Fruit fly (Drosophila melanogaster) whole organism, embryonic: ENCODE measurements around the gene dib.
A peak's percentile ranks its signal among the peaks of the same experiment; 100 is the strongest.

Experiments
- Adf1 ChIP-seq: fragments of 200-800 bp; sonication (Bioruptor generic); IDR thresholded peaks from 2 replicates; pipeline ENCODE4 v1.3.6; 2022; ENCODE audit warnings: missing biosample characterization, missing genetic modification characterization
- BEAF-32 ChIP-seq: fragments of 200-800 bp; sonication (Bioruptor generic); optimal IDR thresholded peaks from 3 replicates; lab custom pipeline; 2017; ENCODE audit warnings: missing biosample characterization, missing genetic modification characterization, mild to moderate bottlenecking, moderate library complexity, missing genetic modification reagents
- Bdp1 ChIP-seq: fragments of 200-800 bp; sonication (Bioruptor generic); optimal IDR thresholded peaks from 3 replicates; lab custom pipeline; 2016; ENCODE audit warnings: missing biosample characterization, missing genetic modification characterization
- CG11695 ChIP-seq: fragments of 200-800 bp; sonication (Bioruptor generic); IDR thresholded peaks from 3 replicates; pipeline ENCODE4 v1.3.6; 2022; ENCODE audit warnings: missing biosample characterization, missing genetic modification characterization
- CG11696 ChIP-seq: fragments of 200-800 bp; sonication (Bioruptor generic); IDR thresholded peaks from 2 replicates; pipeline ENCODE4 v1.3.6; 2022; ENCODE audit warnings: missing biosample characterization, missing genetic modification characterization
- CG14860 ChIP-seq: fragments of 200-800 bp; sonication (Bioruptor generic); IDR thresholded peaks from 3 replicates; pipeline ENCODE4 v1.3.6; 2022; ENCODE audit warnings: missing biosample characterization, missing genetic modification characterization; ENCODE audit not compliant: partially characterized antibody
- CG17186 ChIP-seq: fragments of 200-800 bp; sonication (Bioruptor generic); optimal IDR thresholded peaks from 3 replicates; lab custom pipeline; 2017; ENCODE audit warnings: missing biosample characterization, missing genetic modification reagents, missing genetic modification characterization
- CG1792 ChIP-seq: fragments of 200-800 bp; sonication (Bioruptor generic); optimal IDR thresholded peaks from 2 replicates; lab custom pipeline; 2016; ENCODE audit warnings: missing biosample characterization, missing genetic modification characterization
- CG18599 ChIP-seq: fragments of 200-800 bp; sonication (Bioruptor generic); optimal IDR thresholded peaks from 3 replicates; lab custom pipeline; 2017; ENCODE audit warnings: missing biosample characterization, missing genetic modification characterization, mild to moderate bottlenecking, moderate library complexity, missing genetic modification reagents
- CG18619 ChIP-seq: fragments of 200-800 bp; sonication (Bioruptor generic); optimal IDR thresholded peaks from 3 replicates; lab custom pipeline; 2017; ENCODE audit warnings: missing biosample characterization, mild to moderate bottlenecking, missing genetic modification characterization
- CG4282 ChIP-seq: fragments of 200-800 bp; sonication (Bioruptor generic); optimal IDR thresholded peaks from 2 replicates; lab custom pipeline; 2016; ENCODE audit warnings: missing biosample characterization, missing genetic modification characterization
- CG4707 ChIP-seq: fragments of 200-800 bp; sonication (Bioruptor generic); optimal IDR thresholded peaks from 2 replicates; lab custom pipeline; 2018; ENCODE audit warnings: missing biosample characterization, mild to moderate bottlenecking, missing genetic modification characterization, moderate library complexity
- CG5180 ChIP-seq: fragments of 200-800 bp; sonication (Bioruptor generic); optimal IDR thresholded peaks from 3 replicates; lab custom pipeline; 2017; ENCODE audit warnings: missing biosample characterization, missing genetic modification characterization, mild to moderate bottlenecking, moderate library complexity, missing genetic modification reagents
- CG6683 ChIP-seq: fragments of 200-800 bp; sonication (Bioruptor generic); optimal IDR thresholded peaks from 2 replicates; lab custom pipeline; 2017; ENCODE audit warnings: missing biosample characterization, mild to moderate bottlenecking, missing genetic modification characterization, missing genetic modification reagents
- CG7556 ChIP-seq: fragments of 200-800 bp; sonication (Bioruptor generic); optimal IDR thresholded peaks from 2 replicates; lab custom pipeline; 2017; ENCODE audit warnings: missing biosample characterization, mild to moderate bottlenecking, missing genetic modification characterization
- CG8089 ChIP-seq: fragments of 200-800 bp; sonication (Bioruptor generic); optimal IDR thresholded peaks from 3 replicates; lab custom pipeline; 2016; ENCODE audit warnings: missing biosample characterization, missing genetic modification characterization
- CG8924 ChIP-seq: fragments of 200-800 bp; optimal IDR thresholded peaks from 3 replicates; lab custom pipeline; 2019; ENCODE audit warnings: missing biosample characterization, mild to moderate bottlenecking, missing genetic modification characterization, moderate library complexity
- CG9215 ChIP-seq: fragments of 200-800 bp; sonication (Bioruptor generic); IDR thresholded peaks from 2 replicates; pipeline ENCODE4 v1.3.6; 2022; ENCODE audit warnings: missing biosample characterization, missing genetic modification characterization
- D19A ChIP-seq: fragments of 200-800 bp; optimal IDR thresholded peaks from 3 replicates; lab custom pipeline; 2019; ENCODE audit warnings: missing biosample characterization, mild to moderate bottlenecking, missing genetic modification characterization, moderate library complexity
- Dbx ChIP-seq: fragments of 200-800 bp; sonication (Bioruptor generic); IDR thresholded peaks from 3 replicates; pipeline ENCODE4 v1.3.6; 2022; ENCODE audit warnings: missing biosample characterization, missing genetic modification characterization
- Dek ChIP-seq: fragments of 200-800 bp; sonication (Bioruptor generic); optimal IDR thresholded peaks from 3 replicates; lab custom pipeline; 2019; ENCODE audit warnings: missing biosample characterization, mild to moderate bottlenecking, missing genetic modification characterization, moderate library complexity
- Dll ChIP-seq: fragments of 200-800 bp; sonication (Bioruptor generic); IDR thresholded peaks from 4 replicates; pipeline ENCODE4 v1.3.6; 2022; ENCODE audit warnings: missing biosample characterization, missing genetic modification characterization; ENCODE audit not compliant: partially characterized antibody
- Gug ChIP-seq: fragments of 200-800 bp; sonication (Bioruptor generic); IDR thresholded peaks from 4 replicates; pipeline ENCODE4 v1.3.6; 2022; ENCODE audit warnings: missing biosample characterization, missing genetic modification characterization
- HLH3B ChIP-seq: fragments of 200-800 bp; sonication (Bioruptor generic); IDR thresholded peaks from 2 replicates; pipeline ENCODE4 v1.3.6; 2022; ENCODE audit warnings: missing biosample characterization, missing genetic modification characterization
- HLHmδ ChIP-seq: fragments of 200-800 bp; sonication (Bioruptor generic); optimal IDR thresholded peaks from 2 replicates; lab custom pipeline; 2018; ENCODE audit warnings: missing biosample characterization, mild to moderate bottlenecking, missing genetic modification characterization, moderate library complexity
- NC2β ChIP-seq: fragments of 200-800 bp; sonication (Bioruptor generic); optimal IDR thresholded peaks from 2 replicates; lab custom pipeline; 2016; ENCODE audit warnings: missing biosample characterization, missing genetic modification characterization
- NK7.1 ChIP-seq: fragments of 200-800 bp; sonication (Bioruptor generic); optimal IDR thresholded peaks from 3 replicates; lab custom pipeline; 2016; ENCODE audit warnings: missing biosample characterization, missing genetic modification characterization
- Nf-YC ChIP-seq: fragments of 200-800 bp; optimal IDR thresholded peaks from 3 replicates; lab custom pipeline; 2019; ENCODE audit warnings: missing biosample characterization, mild to moderate bottlenecking, missing genetic modification characterization, moderate library complexity
- NfI ChIP-seq: fragments of 200-800 bp; sonication (Bioruptor generic); optimal IDR thresholded peaks from 3 replicates; lab custom pipeline; 2018; ENCODE audit warnings: missing biosample characterization, mild to moderate bottlenecking, missing genetic modification characterization, moderate library complexity
- Ptx1 ChIP-seq: fragments of 200-800 bp; sonication (Bioruptor generic); IDR thresholded peaks from 2 replicates; pipeline ENCODE4 v1.3.6; 2022; ENCODE audit warnings: missing biosample characterization, missing genetic modification characterization
- Side ChIP-seq: fragments of 200-800 bp; sonication (Bioruptor generic); optimal IDR thresholded peaks from 2 replicates; lab custom pipeline; 2016; ENCODE audit warnings: missing biosample characterization, missing genetic modification characterization
- TFAM ChIP-seq: fragments of 200-800 bp; sonication (Bioruptor generic); optimal IDR thresholded peaks from 2 replicates; lab custom pipeline; 2017; ENCODE audit warnings: missing biosample characterization, missing genetic modification characterization, inconsistent platforms
- aop ChIP-seq: fragments of 200-800 bp; sonication (Bioruptor generic); IDR thresholded peaks from 2 replicates; pipeline ENCODE4 v1.3.6; 2022; ENCODE audit warnings: missing biosample characterization, missing genetic modification characterization
- bsh ChIP-seq, 2 experiments: fragments of 200-800 bp; sonication (Bioruptor generic); optimal IDR thresholded peaks; 2 replicates each; lab custom pipeline; 2017 to 2018; ENCODE audit warnings: mild to moderate bottlenecking in 2 of 2, missing biosample characterization in 2 of 2, missing genetic modification characterization in 2 of 2, moderate library complexity in 1 of 2
- chn ChIP-seq: fragments of 200-800 bp; sonication (Bioruptor generic); optimal IDR thresholded peaks from 2 replicates; lab custom pipeline; 2016; ENCODE audit warnings: missing biosample characterization, missing genetic modification characterization
- danr ChIP-seq: fragments of 200-800 bp; sonication (Bioruptor generic); IDR thresholded peaks from 2 replicates; pipeline ENCODE4 v1.3.6; 2022; ENCODE audit warnings: missing biosample characterization, missing genetic modification characterization
- dm ChIP-seq: fragments of 200-800 bp; sonication (Bioruptor generic); optimal IDR thresholded peaks from 3 replicates; lab custom pipeline; 2016; ENCODE audit warnings: missing biosample characterization, missing genetic modification characterization
- eve ChIP-seq, 2 experiments: fragments of >200 bp; optimal IDR thresholded peaks; 2 replicates each; lab custom pipeline; 2017; ENCODE audit warnings: missing biosample characterization in 2 of 2, missing genetic modification characterization in 2 of 2
- ewg ChIP-seq: fragments of 200-800 bp; sonication (Bioruptor generic); optimal IDR thresholded peaks from 3 replicates; lab custom pipeline; 2017; ENCODE audit warnings: mild to moderate bottlenecking, missing biosample characterization, missing genetic modification reagents, missing genetic modification characterization
- fd64A ChIP-seq: fragments of 200-800 bp; sonication (Bioruptor generic); optimal IDR thresholded peaks from 3 replicates; lab custom pipeline; 2018; ENCODE audit warnings: missing biosample characterization, mild to moderate bottlenecking, missing genetic modification characterization
- fru ChIP-seq: fragments of >200 bp; optimal IDR thresholded peaks from 2 replicates; lab custom pipeline; 2017
- fu2 ChIP-seq: fragments of 200-800 bp; sonication (Bioruptor generic); optimal IDR thresholded peaks from 2 replicates; lab custom pipeline; 2016; ENCODE audit warnings: missing biosample characterization, missing genetic modification characterization
- otp ChIP-seq: fragments of 200-800 bp; sonication (Bioruptor generic); IDR thresholded peaks from 3 replicates; pipeline ENCODE4, ENCODE4 v1.3.6; 2022; ENCODE audit warnings: missing biosample characterization, missing genetic modification characterization
- pfk ChIP-seq: fragments of 200-800 bp; sonication (Bioruptor generic); optimal IDR thresholded peaks from 2 replicates; lab custom pipeline; 2018; ENCODE audit warnings: missing biosample characterization, mild to moderate bottlenecking, missing genetic modification characterization, moderate library complexity
- sc ChIP-seq, 3 experiments: fragments of >200 bp in 2 of 3; fragments of 200-800 bp in 1 of 3; sonication (Bioruptor generic) in 1 of 3; optimal IDR thresholded peaks; 2 replicates in 2 of 3; 3 replicates in 1 of 3; lab custom pipeline; 2017; ENCODE audit warnings: mild to moderate bottlenecking in 1 of 3, missing biosample characterization in 1 of 3, missing genetic modification characterization in 1 of 3, missing genetic modification reagents in 1 of 3
- scrt ChIP-seq: fragments of 200-800 bp; sonication (Bioruptor generic); optimal IDR thresholded peaks from 2 replicates; lab custom pipeline; 2018; ENCODE audit warnings: missing biosample characterization, mild to moderate bottlenecking, missing genetic modification characterization, moderate library complexity
- sd ChIP-seq: fragments of 200-800 bp; sonication (Bioruptor generic); optimal IDR thresholded peaks from 3 replicates; lab custom pipeline; 2018; ENCODE audit warnings: missing biosample characterization, mild to moderate bottlenecking, missing genetic modification characterization, moderate library complexity
- sens-2 ChIP-seq: fragments of 200-800 bp; sonication (Bioruptor generic); IDR thresholded peaks from 2 replicates; pipeline ENCODE4 v1.3.6; 2022; ENCODE audit warnings: missing biosample characterization, missing genetic modification characterization
- shn ChIP-seq: fragments of 200-800 bp; sonication (Bioruptor generic); optimal IDR thresholded peaks from 3 replicates; lab custom pipeline; 2016; ENCODE audit warnings: missing biosample characterization, missing genetic modification characterization
- so ChIP-seq: fragments of 200-800 bp; sonication (Bioruptor generic); IDR thresholded peaks from 3 replicates; pipeline ENCODE4 v1.3.6; 2022; ENCODE audit warnings: missing biosample characterization, missing genetic modification characterization

Gene dib

dm6 chr3L:4040247-4040925 is 21.7 kb upstream of the dib start, which contains the start of the genes CG11593 and Rcd5 (continued):
- no peak for TF ChIP-seq fru (lab: Kevin White, UChicago)
- no peak for TF ChIP-seq NK7.1 (GFP tag; lab: Kevin White, UChicago)
- no peak for TF ChIP-seq CG14860
- TF ChIP-seq aop (GFP tag; lab: Robert Waterston, UW) = no peak
- peak; percentile 83 for TF ChIP-seq danr (GFP tag; lab: Robert Waterston, UW)
- peak; percentile 53 for TF ChIP-seq CG18599
- peak; percentile 38 for TF ChIP-seq dm (GFP tag; lab: Kevin White, UChicago)
- peak; percentile 86 for TF ChIP-seq CG9215 (GFP tag; lab: Robert Waterston, UW)
- TF ChIP-seq CG18619 = peak; percentile 64
- TF ChIP-seq scrt = no peak
- TF ChIP-seq sc (optimal IDR thresholded peaks at IDR 0.05; lab: Kevin White, UChicago) = no peak
- TF ChIP-seq sc (GFP tag; optimal IDR thresholded peaks at IDR 0.05; lab: Kevin White, UChicago) = peak; percentile 31
- no peak for TF ChIP-seq fu2 (GFP tag; lab: Kevin White, UChicago)
- no peak for TF ChIP-seq so (GFP tag; lab: Robert Waterston, UW)
- TF ChIP-seq sens-2 (GFP tag; lab: Robert Waterston, UW) = no peak
- peak; percentile 85 for TF ChIP-seq Gug (GFP tag; lab: Robert Waterston, UW)
- TF ChIP-seq pfk (GFP tag; lab: Kevin White, UChicago) = no peak
- TF ChIP-seq chn (GFP tag; lab: Kevin White, UChicago) = peak; percentile 29
- TF ChIP-seq CG5180 (GFP tag; lab: Kevin White, UChicago) = no peak
- TF ChIP-seq bsh (GFP tag; optimal IDR thresholded peaks at IDR 0.05; lab: Kevin White, UChicago) = no peak
- TF ChIP-seq D19A = no peak
- TF ChIP-seq NC2β (GFP tag; lab: Kevin White, UChicago) = no peak
- TF ChIP-seq CG6683 (GFP tag; lab: Kevin White, UChicago) = no peak
- no peak for TF ChIP-seq CG4707 (GFP tag; lab: Kevin White, UChicago)
- TF ChIP-seq Bdp1 = no peak
- no peak for TF ChIP-seq HLHmδ (GFP tag; lab: Kevin White, UChicago)
- no peak for TF ChIP-seq CG1792
- TF ChIP-seq CG11696 (GFP tag; lab: Robert Waterston, UW) = no peak
- peak; percentile 76 for TF ChIP-seq HLH3B (GFP tag; lab: Robert Waterston, UW)
- no peak for TF ChIP-seq CG8089 (GFP tag; lab: Kevin White, UChicago)
- TF ChIP-seq Dbx (GFP tag; lab: Robert Waterston, UW) = peak; percentile 85
- no peak for TF ChIP-seq Dek (tag; lab: Kevin White, UChicago)
- TF ChIP-seq Side = no peak
- TF ChIP-seq eve (GFP tag; optimal IDR thresholded peaks at IDR 0.05; lab: Kevin White, UChicago) = no peak
- peak; percentile 91 for TF ChIP-seq Ptx1 (GFP tag; lab: Robert Waterston, UW)
- TF ChIP-seq CG11695 (GFP tag; lab: Robert Waterston, UW) = no peak; the same call in 2 of the 3 replicates
- no peak for TF ChIP-seq fd64A (GFP tag; lab: Kevin White, UChicago)
- no peak for TF ChIP-seq shn (GFP tag; lab: Kevin White, UChicago)
- no peak for TF ChIP-seq otp (GFP tag; lab: Robert Waterston, UW)
- no peak for TF ChIP-seq sd (tag; lab: Kevin White, UChicago)
- TF ChIP-seq CG8924 = peak; percentile 61
- no peak for TF ChIP-seq CG4282 (GFP tag; lab: Kevin White, UChicago)
- TF ChIP-seq ewg = peak; percentile 32
- peak; percentile 69 for TF ChIP-seq CG17186 (GFP tag; lab: Kevin White, UChicago)
- TF ChIP-seq Nf-YC (tag; lab: Kevin White, UChicago) = no peak
- TF ChIP-seq CG7556 (GFP tag; lab: Kevin White, UChicago) = no peak
- TF ChIP-seq TFAM (GFP tag; lab: Kevin White, UChicago) = no peak
- TF ChIP-seq Dll (GFP tag; lab: Robert Waterston, UW) = no peak
- peak; percentile 49 for TF ChIP-seq Adf1 (GFP tag; lab: Robert Waterston, UW)
- TF ChIP-seq NfI (GFP tag; lab: Kevin White, UChicago) = no peak
- TF ChIP-seq BEAF-32 (GFP tag; lab: Kevin White, UChicago) = peak; percentile 44
